Worm (Caenorhabditis elegans) whole organism, L4 larva: ENCODE results near the gene C16D9.9.

Experiments
- F49E8.2 ChIP-seq: sonication (generic microtip); optimal IDR thresholded peaks from 2 replicates; lab custom pipeline; 2016; ENCODE audit warnings: missing compliant biosample characterization, mild to moderate bottlenecking, missing genetic modification characterization, borderline replicate concordance
- ama-1 ChIP-seq: fragments of 150-350 bp; optimal IDR thresholded peaks from 2 replicates; lab custom pipeline; 2014; ENCODE audit warnings: inconsistent platforms, mixed read lengths
- unc-62 ChIP-seq, 3 experiments: fragments of 150-350 bp in 1 of 3; sonication (generic microtip); optimal IDR thresholded peaks in 2 of 3; peaks in 1 of 3; 1 replicate in 1 of 3; 2 replicates in 2 of 3; lab custom pipeline; 2014 to 2017; ENCODE audit warnings: missing biosample characterization in 3 of 3, missing genetic modification characterization in 3 of 3, missing genetic modification reagents in 3 of 3, missing genotype in 1 of 3

DNA sequence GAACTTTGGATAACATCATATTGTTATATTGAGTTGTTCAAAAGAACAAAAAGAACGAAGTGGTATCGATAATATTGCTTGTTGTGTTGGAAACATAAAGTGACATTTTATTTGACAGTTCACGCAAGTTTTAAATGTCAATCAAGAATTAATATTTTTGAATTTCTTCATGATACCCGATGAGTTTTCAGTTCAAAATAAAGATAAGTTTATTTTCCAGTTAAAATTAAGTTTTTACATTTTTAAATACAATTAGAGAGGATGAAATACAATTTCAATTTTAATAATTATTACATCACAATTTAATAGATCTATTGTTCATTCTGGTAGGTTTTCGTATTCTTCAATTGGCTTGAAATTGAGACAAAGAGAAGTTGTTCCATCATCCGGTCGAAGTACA, 33.5 kb downstream of the C16D9.9 start, which contains the start of gene W02D7.4:
- TF ChIP-seq ama-1 (lab: Kevin White, UChicago) (no peak), unc-62 (GFP tag; optimal IDR thresholded peaks at IDR 0.05 in 1 of 2; lab: Kevin White, UChicago) (no peak), unc-62 (tag; optimal IDR thresholded peaks at IDR 0.05; lab: Kevin White, UChicago) (no peak), F49E8.2 (tag; lab: Kevin White, UChicago) (no peak)
